Fruit fly (Drosophila melanogaster) whole organism: ENCODE results near the gene CG9471.

Experiments
- CG8478 ChIP-seq: fragments of >200 bp; optimal IDR thresholded peaks from 2 replicates; lab custom pipeline; 2018; ENCODE audit warnings: inconsistent platforms
- Dll ChIP-seq: fragments of >200 bp; optimal IDR thresholded peaks from 2 replicates; lab custom pipeline; 2017
- EcR ChIP-seq, 2 experiments: fragments of >200 bp; optimal IDR thresholded peaks; 2 replicates each; lab custom pipeline; 2017; ENCODE audit warnings: missing biosample characterization in 2 of 2, missing genetic modification characterization in 2 of 2, missing genetic modification reagents in 2 of 2
- pan ChIP-seq: fragments of >200 bp; optimal IDR thresholded peaks from 2 replicates; lab custom pipeline; 2017
- psq ChIP-seq: fragments of >200 bp; optimal IDR thresholded peaks from 2 replicates; lab custom pipeline; 2017
- usp ChIP-seq: fragments of >200 bp; optimal IDR thresholded peaks from 2 replicates; lab custom pipeline; 2017; ENCODE audit warnings: missing biosample characterization, missing genetic modification characterization, mixed read lengths

The CG9471 gene

dm6 chr3R:9771519-9771972 lies at the start of gene CG9471:
Gene CG9471, minus strand, starts transcription at chr3R:9771542.
- TF ChIP-seq CG8478 (lab: Kevin White, UChicago) (no peak), Dll (no peak), psq (lab: Kevin White, UChicago) (no peak), usp (GFP tag; lab: Kevin White, UChicago) (no peak)

dm6 chr3R:9821091-9821490 lies 49.7 kb upstream of the CG9471 start, which contains the start of gene CG42857:
Gene CG42857, minus strand, starts transcription at chr3R:9821191.
- no peak for TF ChIP-seq pan (lab: Kevin White, UChicago)
- no peak for TF ChIP-seq CG8478 (lab: Kevin White, UChicago)
- no peak for TF ChIP-seq EcR (GFP tag; optimal IDR thresholded peaks at IDR 0.05; lab: Kevin White, UChicago)
- TF ChIP-seq psq (lab: Kevin White, UChicago), result no peak
- no peak for TF ChIP-seq usp (GFP tag; lab: Kevin White, UChicago)
- TF ChIP-seq Dll, result no peak

dm6 chr3R:9819777-9820176 lies 48.4 kb upstream of the CG9471 start, which contains the start of gene CG9458:
Gene CG9458, minus strand, starts transcription at chr3R:9819877.
- TF ChIP-seq usp (GFP tag; lab: Kevin White, UChicago) (no peak), CG8478 (lab: Kevin White, UChicago) (no peak)

- no peak for TF ChIP-seq usp (GFP tag; lab: Kevin White, UChicago)
- no peak for TF ChIP-seq pan (lab: Kevin White, UChicago)
- TF ChIP-seq CG8478 (lab: Kevin White, UChicago), result no peak
- no peak for TF ChIP-seq Dll
- TF ChIP-seq psq (lab: Kevin White, UChicago), result no peak
- no peak for TF ChIP-seq EcR (GFP tag; optimal IDR thresholded peaks at IDR 0.05; lab: Kevin White, UChicago)
Measured at dm6 chr3R:9818295-9818694, 47.0 kb upstream of the CG9471 start, which contains the start of gene CG9459. Gene CG9459, minus strand, starts transcription at chr3R:9818395.

dm6 chr3R:9816879-9817278 lies 45.5 kb upstream of the CG9471 start, which contains the start of gene CG16904:
Gene CG16904, minus strand, starts transcription at chr3R:9816979.
- no peak for TF ChIP-seq usp (GFP tag; lab: Kevin White, UChicago)
- no peak for TF ChIP-seq CG8478 (lab: Kevin White, UChicago)
- TF ChIP-seq psq (lab: Kevin White, UChicago), result no peak
- no peak for TF ChIP-seq Dll
- TF ChIP-seq pan (lab: Kevin White, UChicago), result no peak
- no peak for TF ChIP-seq EcR (GFP tag; optimal IDR thresholded peaks at IDR 0.05; lab: Kevin White, UChicago)

dm6 chr3R:9813861-9814260 lies 42.5 kb upstream of the CG9471 start, which contains the start of gene eloF:
Gene eloF, plus strand, starts transcription at chr3R:9814161.
- TF ChIP-seq usp (GFP tag; lab: Kevin White, UChicago) (no peak), CG8478 (lab: Kevin White, UChicago) (no peak)

- TF ChIP-seq pan (lab: Kevin White, UChicago) (no peak), CG8478 (lab: Kevin White, UChicago) (no peak), Dll (no peak), usp (GFP tag; lab: Kevin White, UChicago) (no peak), psq (lab: Kevin White, UChicago) (no peak), EcR (GFP tag; optimal IDR thresholded peaks at IDR 0.05; lab: Kevin White, UChicago) (no peak)
Measured at dm6 chr3R:9812447-9812846, 41.1 kb upstream of the CG9471 start, which contains the start of gene CG8534. Gene CG8534, plus strand, starts transcription at chr3R:9812747.

dm6 chr3R:9808946-9809545 lies 37.7 kb upstream of the CG9471 start, which contains the start of gene FBXO11:
Gene FBXO11, minus strand, starts transcription at chr3R:9809368.
- TF ChIP-seq CG8478 (lab: Kevin White, UChicago), result peak; percentile 85
- TF ChIP-seq psq (lab: Kevin White, UChicago), result peak; percentile 65
- no peak for TF ChIP-seq pan (lab: Kevin White, UChicago)

dm6 chr3R:9800644-9801330 lies 29.4 kb upstream of the CG9471 start, which contains the start of the genes CG9467 and CG8526:
Gene CG9467, minus strand, starts transcription at chr3R:9801026.
Gene CG8526, plus strand, starts transcription at chr3R:9801280.
- TF ChIP-seq EcR (GFP tag; optimal IDR thresholded peaks at IDR 0.05; lab: Kevin White, UChicago) (no peak), psq (lab: Kevin White, UChicago) (no peak), CG8478 (lab: Kevin White, UChicago) (no peak), Dll (no peak), usp (GFP tag; lab: Kevin White, UChicago) (no peak), pan (lab: Kevin White, UChicago) (no peak)

dm6 chr3R:9793018-9793417 lies 21.7 kb upstream of the CG9471 start, which contains the start of gene CG8516:
Gene CG8516, plus strand, starts transcription at chr3R:9793295.
- TF ChIP-seq EcR (GFP tag; optimal IDR thresholded peaks at IDR 0.05; lab: Kevin White, UChicago) (no peak), Dll (no peak)

- TF ChIP-seq CG8478 (lab: Kevin White, UChicago), result no peak
- no peak for TF ChIP-seq usp (GFP tag; lab: Kevin White, UChicago)
- no peak for TF ChIP-seq psq (lab: Kevin White, UChicago)
- no peak for TF ChIP-seq Dll
- no peak for TF ChIP-seq EcR (GFP tag; optimal IDR thresholded peaks at IDR 0.05; lab: Kevin White, UChicago)
- TF ChIP-seq pan (lab: Kevin White, UChicago), result no peak
Measured at dm6 chr3R:9791177-9791806, 19.9 kb upstream of the CG9471 start, which contains the start of the genes CG12945 and CG8507. Gene CG12945, minus strand, starts transcription at chr3R:9791221. Gene CG8507, plus strand, starts transcription at chr3R:9791483.
